Worm (Caenorhabditis elegans): ENCODE measurements around the gene nspb-9.

nspb-9 gene

DNA sequence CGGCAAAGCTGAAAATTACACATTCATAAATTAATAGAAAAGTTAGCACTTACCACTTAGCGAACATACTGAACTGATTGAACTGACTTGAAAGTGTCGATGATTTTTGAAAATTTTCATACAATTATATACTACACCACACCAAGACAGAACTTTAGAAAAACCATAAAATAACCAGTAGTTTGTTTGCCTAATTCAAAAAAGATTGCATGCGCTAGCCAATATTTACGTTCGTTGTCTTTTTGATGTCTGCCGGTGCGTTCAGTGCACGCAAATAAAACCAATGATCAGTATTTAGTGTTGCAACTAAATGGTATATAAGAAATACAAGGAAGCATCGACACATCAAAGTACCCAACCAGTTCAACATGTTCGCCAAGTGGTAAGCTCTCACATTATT lies at the start of gene nspb-9, which contains the start of gene nspb-8:
nspb-9 (plus strand) TSS at position 311 of the 400 bp plus-strand sequence.
nspb-8 (minus strand) TSS at position 101 of the 400 bp plus-strand sequence.
- TF ChIP-seq F26F4.8 (GFP tag; conservative IDR thresholded peaks at IDR 0.05) (no peak), daf-12 (tag; optimal IDR thresholded peaks at IDR 0.05) (no peak), unc-62 (GFP tag; optimal IDR thresholded peaks at IDR 0.05 in 1 of 2) (peak in 1 of 2 experiments; percentile 46), unc-62 (tag; optimal IDR thresholded peaks at IDR 0.05) (no peak), saeg-2 (GFP tag; IDR thresholded peaks at IDR 0.05) (no peak), aha-1 (tag) (peak; percentile 42), egl-27 (tag; optimal IDR thresholded peaks at IDR 0.05) (no peak), F37D6.2 (tag; optimal IDR thresholded peaks at IDR 0.05) (no peak), lim-7 (GFP tag; IDR thresholded peaks at IDR 0.05) (no peak)

DNA sequence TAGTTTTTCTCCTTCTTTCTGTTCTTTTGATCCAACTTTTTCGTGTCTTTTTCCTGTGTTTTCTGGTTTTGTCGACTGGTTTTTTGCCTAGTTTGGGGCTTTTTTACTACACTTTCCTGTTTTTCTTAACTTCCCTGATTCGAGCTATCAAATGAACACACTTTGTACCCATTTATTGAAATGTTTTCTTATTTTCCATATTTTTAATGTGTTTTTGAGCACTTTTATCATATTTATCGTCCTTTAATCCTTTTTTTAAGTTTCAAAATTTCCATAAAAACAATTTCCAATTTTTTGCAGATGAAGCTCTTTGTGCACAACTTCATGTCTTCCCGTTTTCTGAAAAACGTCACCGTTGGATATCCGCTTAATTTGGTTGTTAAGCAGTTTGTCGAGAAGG lies 46.7 kb upstream of the nspb-9 start, which contains the start of gene C04H5.1:
C04H5.1 (plus strand) TSS at position 301 of the 400 bp plus-strand sequence.
- peak; percentile 40 for TF ChIP-seq aha-1 (tag)
- TF ChIP-seq ctbp-1 (GFP tag; IDR thresholded peaks at IDR 0.05): no peak
- no peak for TF ChIP-seq unc-62 (GFP tag; optimal IDR thresholded peaks at IDR 0.05 in 1 of 2)
- TF ChIP-seq unc-62 (tag; optimal IDR thresholded peaks at IDR 0.05): no peak
- no peak for TF ChIP-seq gei-8 (GFP tag; optimal IDR thresholded peaks at IDR 0.05)
- no peak for TF ChIP-seq nhr-42 (GFP tag; IDR thresholded peaks at IDR 0.05)
- no peak for TF ChIP-seq tra-1 (GFP tag; IDR thresholded peaks at IDR 0.05)

DNA sequence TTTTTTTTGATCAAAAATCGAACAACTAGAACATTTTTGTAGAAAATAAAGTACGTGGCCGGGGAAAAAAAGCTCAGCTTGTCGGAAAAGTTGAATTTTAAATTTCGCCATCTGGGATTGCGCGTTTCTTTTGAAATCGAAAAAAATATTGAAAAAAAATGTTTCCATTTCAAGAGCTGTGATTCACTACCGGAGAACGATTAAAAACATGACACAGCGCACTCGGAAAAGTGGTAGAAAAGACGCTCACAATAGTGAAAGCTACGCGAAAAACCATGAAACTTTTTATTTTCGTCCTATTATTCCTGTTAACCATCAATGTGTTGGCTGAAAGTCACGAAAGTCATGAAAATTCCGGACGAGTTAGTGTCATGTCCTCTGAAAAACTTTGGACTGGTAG lies 42.9 kb upstream of the nspb-9 start, which contains the start of the genes clec-147 and C04H5.7:
clec-147 (minus strand) TSS at position 101 of the 400 bp plus-strand sequence.
C04H5.7 (plus strand) TSS at position 219 of the 400 bp plus-strand sequence.
- TF ChIP-seq ces-1 (GFP tag; optimal IDR thresholded peaks at IDR 0.05): no peak

DNA sequence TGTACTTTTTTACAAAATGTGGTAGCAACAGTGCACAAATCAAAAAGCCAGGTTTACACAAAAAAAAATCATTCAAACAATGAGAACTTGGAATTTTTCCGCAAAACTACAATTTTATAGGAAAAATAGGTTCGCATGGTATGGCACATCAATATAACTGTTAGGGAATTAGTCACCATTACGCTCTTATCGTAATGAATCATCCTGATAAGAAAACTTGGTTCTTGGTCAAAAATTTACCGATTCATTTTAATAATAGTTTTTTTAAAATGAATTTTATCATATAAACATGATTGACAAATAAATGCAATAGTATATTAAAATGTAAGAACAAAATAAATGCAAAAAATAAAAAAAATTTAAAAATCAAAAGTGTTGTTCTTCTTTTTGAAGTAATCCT lies 40.1 kb upstream of the nspb-9 start:
- no peak for TF ChIP-seq mxl-2 (GFP tag; conservative IDR thresholded peaks at IDR 0.05)
- peak; percentile 38 for TF ChIP-seq pqm-1 (tag; optimal IDR thresholded peaks at IDR 0.05)
- no peak for TF ChIP-seq hif-1 (tag; optimal IDR thresholded peaks at IDR 0.05)
- TF ChIP-seq mdt-29 (GFP tag; IDR thresholded peaks at IDR 0.05): no peak
- TF ChIP-seq aha-1 (tag): peak; percentile 88

DNA sequence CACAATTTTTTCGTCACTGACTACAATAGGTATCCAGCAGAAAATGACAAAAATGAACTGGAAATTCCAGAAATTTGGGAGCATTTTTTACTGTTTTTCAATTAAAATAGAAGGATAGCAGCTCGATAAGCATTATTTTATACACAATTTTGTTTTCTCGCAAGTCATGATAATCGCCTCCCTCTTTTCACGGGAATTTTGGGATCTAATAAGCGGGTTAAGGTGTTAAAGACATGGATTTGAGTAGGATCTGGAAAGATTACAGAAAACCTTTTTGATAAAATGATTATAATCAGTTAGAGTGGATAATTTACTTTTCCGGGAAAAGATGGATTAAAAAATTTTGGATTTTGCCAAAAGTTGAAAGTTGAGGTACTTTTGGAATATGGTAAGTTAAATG lies 32.0 kb upstream of the nspb-9 start, which contains the start of gene gcy-29:
gcy-29 (minus strand) TSS at position 101 of the 400 bp plus-strand sequence.
- TF ChIP-seq mxl-2 (GFP tag; conservative IDR thresholded peaks at IDR 0.05) (no peak), tra-1 (GFP tag; IDR thresholded peaks at IDR 0.05) (no peak), daf-12 (tag; optimal IDR thresholded peaks at IDR 0.05) (no peak), egl-27 (tag; optimal IDR thresholded peaks at IDR 0.05) (no peak), tag-97 (GFP tag; IDR thresholded peaks at IDR 0.05) (no peak), lsy-2 (tag; optimal IDR thresholded peaks at IDR 0.05) (no peak), ceh-62 (tag; optimal IDR thresholded peaks at IDR 0.05) (no peak), mxl-3 (GFP tag; optimal IDR thresholded peaks at IDR 0.05) (no peak)

DNA sequence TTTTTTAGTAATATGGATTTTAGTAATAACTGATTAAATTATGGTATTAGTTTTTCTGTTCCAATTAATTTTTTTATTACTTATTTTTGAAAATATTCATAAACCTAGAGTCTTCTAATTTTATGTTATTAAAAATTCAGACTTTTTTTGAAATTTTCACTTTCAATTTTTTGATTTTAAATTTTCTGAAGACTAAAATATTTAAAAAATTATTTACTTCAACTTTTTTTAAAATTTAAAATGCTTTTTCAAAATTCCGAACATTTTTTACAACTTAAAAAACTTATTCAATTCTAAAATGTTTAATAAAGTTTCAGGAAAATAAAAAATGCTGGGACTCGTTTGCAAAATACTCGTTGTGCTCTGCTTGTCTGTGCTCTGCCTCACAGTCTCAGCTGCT lies 30.0 kb upstream of the nspb-9 start, which contains the start of gene nlp-41:
nlp-41 (plus strand) TSS at position 301 of the 400 bp plus-strand sequence.
- no peak for TF ChIP-seq F49E8.2 (tag; optimal IDR thresholded peaks at IDR 0.05; ENCODE audit: borderline replicate concordance)
- TF ChIP-seq Y105C5A.15 (GFP tag; IDR thresholded peaks at IDR 0.05): no peak
- TF ChIP-seq pha-4 (GFP tag; IDR thresholded peaks at IDR 0.05): no peak
- TF ChIP-seq pha-4 (tag; optimal IDR thresholded peaks at IDR 0.05): no peak
- TF ChIP-seq unc-130 (GFP tag; optimal IDR thresholded peaks at IDR 0.05): no peak

DNA sequence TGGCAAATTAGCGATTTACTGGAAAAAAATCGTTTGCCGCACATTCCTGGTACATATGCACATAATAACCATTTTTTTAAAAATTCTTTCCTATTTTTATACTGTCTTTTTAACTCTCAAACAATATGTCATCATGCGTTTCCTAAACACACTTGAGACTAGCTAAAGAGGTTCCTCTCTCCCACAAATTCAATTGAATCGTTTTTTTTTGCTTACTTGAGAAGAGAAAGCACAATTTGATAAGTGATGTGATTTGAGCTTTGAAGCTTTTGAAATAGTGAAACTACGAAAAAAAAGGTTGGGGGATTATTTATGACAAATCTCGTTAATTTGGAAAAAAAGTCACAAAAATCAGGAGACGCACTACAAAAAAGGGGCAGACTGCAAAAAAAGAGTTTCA lies 25.6 kb upstream of the nspb-9 start:
- TF ChIP-seq nhr-76 (tag; optimal IDR thresholded peaks at IDR 0.05): no peak
- no peak for TF ChIP-seq attf-4 (tag; optimal IDR thresholded peaks at IDR 0.05)
- no peak for TF ChIP-seq spr-1 (tag; optimal IDR thresholded peaks at IDR 0.05)
- TF ChIP-seq ctbp-1 (GFP tag; IDR thresholded peaks at IDR 0.05): 0 out of 2 replicates have a peak, but pooled peaks have one; percentile 18
- no peak for TF ChIP-seq T20F7.1 (GFP tag; optimal IDR thresholded peaks at IDR 0.05)
- TF ChIP-seq aha-1 (tag): peak; percentile 30
- no peak for TF ChIP-seq daf-8 (GFP tag; IDR thresholded peaks at IDR 0.05)
- no peak for TF ChIP-seq lin-15B (tag; optimal IDR thresholded peaks at IDR 0.05)
